Worm (Caenorhabditis elegans) whole organism, early embryonic: ENCODE data around the gene F26G5.1.

Experiments
- B0310.2 ChIP-seq: sonication (generic microtip); optimal IDR thresholded peaks from 2 replicates; lab custom pipeline; 2016; ENCODE audit warnings: mild to moderate bottlenecking, missing genetic modification characterization, missing compliant biosample characterization
- F13C5.2 ChIP-seq: sonication (generic microtip); optimal IDR thresholded peaks from 2 replicates; lab custom pipeline; 2017; ENCODE audit warnings: mild to moderate bottlenecking, missing genetic modification characterization, inconsistent platforms, missing compliant biosample characterization
- ama-1 ChIP-seq: fragments of 150-350 bp; optimal IDR thresholded peaks from 2 replicates; lab custom pipeline; 2014
- hmbx-1 ChIP-seq: sonication (generic microtip); optimal IDR thresholded peaks from 2 replicates; lab custom pipeline; 2016; ENCODE audit warnings: mild to moderate bottlenecking, missing genetic modification characterization, missing compliant biosample characterization
- scrt-1 ChIP-seq: fragments of 200-800 bp; sonication (Bioruptor generic); IDR thresholded peaks from 2 replicates; pipeline ENCODE4 v1.3.6; 2022; ENCODE audit warnings: missing genetic modification characterization, missing compliant biosample characterization

DNA sequence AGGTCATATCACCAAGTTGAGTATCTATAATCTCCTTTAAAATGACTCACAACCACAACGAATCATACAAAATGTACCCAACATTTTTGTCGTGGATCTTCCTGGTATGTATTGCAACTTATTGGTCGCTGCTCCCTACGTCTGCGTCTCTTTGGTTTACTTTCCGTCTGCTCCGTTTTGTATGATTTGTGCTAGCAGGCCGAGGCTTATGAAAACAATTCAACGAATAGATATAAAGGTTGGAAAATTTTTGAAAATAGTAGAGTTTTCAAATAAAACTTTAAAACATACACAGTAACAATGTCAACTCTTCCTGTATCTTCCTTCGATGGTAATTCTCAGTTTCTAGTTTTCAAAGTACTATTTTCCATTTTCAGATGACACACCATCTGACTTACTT, 26.1 kb downstream of the F26G5.1 start, which contains the start of gene srr-8:
- no peak for TF ChIP-seq F13C5.2 (tag; lab: Kevin White, UChicago)
- no peak for TF ChIP-seq B0310.2 (tag; lab: Kevin White, UChicago)
- no peak for TF ChIP-seq scrt-1
- TF ChIP-seq hmbx-1 (tag; lab: Kevin White, UChicago) = no peak
- no peak for TF ChIP-seq ama-1
